Fruit fly (Drosophila melanogaster): Measurements from ENCODE around the gene CG2750.

The CG2750 gene

dm6 chrX:12075569-12075968 lies 31.4 kb upstream of the CG2750 start (continued):
- TF ChIP-seq CG17359 (tag; optimal IDR thresholded peaks at IDR 0.05), result peak; percentile 10
- TF ChIP-seq CG7839 (tag; optimal IDR thresholded peaks at IDR 0.05), result peak; percentile 26
- TF ChIP-seq phol (tag; optimal IDR thresholded peaks at IDR 0.05), result peak; percentile 38
- no peak for TF ChIP-seq CG3726 (GFP tag; IDR thresholded peaks at IDR 0.05)
- TF ChIP-seq Sox102F (GFP tag; optimal IDR thresholded peaks at IDR 0.05), result peak; percentile 18
- TF ChIP-seq CG1603 (tag; optimal IDR thresholded peaks at IDR 0.05), result peak; percentile 40
- peak; percentile 75 for TF ChIP-seq sens (GFP tag)
- peak; percentile 7 for TF ChIP-seq CG2678 (tag; optimal IDR thresholded peaks at IDR 0.05)
- 0 out of 2 replicates have a peak, but pooled peaks have one; percentile 28 for TF ChIP-seq CG17328 (GFP tag; IDR thresholded peaks at IDR 0.05)
- TF ChIP-seq Elba2 (GFP tag; optimal IDR thresholded peaks at IDR 0.05), result no peak
- TF ChIP-seq dpn (GFP tag; optimal IDR thresholded peaks at IDR 0.05), result peak in 1 of 2 experiments; percentile 4
- peak; percentile 11 for TF ChIP-seq Chrac-16 (GFP tag; optimal IDR thresholded peaks at IDR 0.05)
- no peak for TF ChIP-seq CHES-1-like (GFP tag; optimal IDR thresholded peaks at IDR 0.05)
- TF ChIP-seq schlank (tag; optimal IDR thresholded peaks at IDR 0.05), result no peak
- TF ChIP-seq en (GFP tag; optimal IDR thresholded peaks at IDR 0.05), result no peak
- peak; percentile 40 for TF ChIP-seq gem (tag; optimal IDR thresholded peaks at IDR 0.05)
- TF ChIP-seq Optix (GFP tag; IDR thresholded peaks at IDR 0.05), result 0 out of 3 replicates have a peak, but pooled peaks have one; percentile 38
- no peak for TF ChIP-seq CG16815 (GFP tag; optimal IDR thresholded peaks at IDR 0.05)
- TF ChIP-seq bcd (GFP tag; optimal IDR thresholded peaks at IDR 0.05), result peak; percentile 4
- TF ChIP-seq Blimp-1 (GFP tag; optimal IDR thresholded peaks at IDR 0.05), result peak; percentile 12
- peak; percentile 15; the same call in 1 of the 2 replicates for TF ChIP-seq vvl (GFP tag; IDR thresholded peaks at IDR 0.05)
- TF ChIP-seq Ets65A (GFP tag), result peak; percentile 78
- peak; percentile 33 for TF ChIP-seq CG11504 (tag; optimal IDR thresholded peaks at IDR 0.05)
- TF ChIP-seq chif (GFP tag; optimal IDR thresholded peaks at IDR 0.05), result peak in 1 of 2 experiments; percentile 15

DNA sequence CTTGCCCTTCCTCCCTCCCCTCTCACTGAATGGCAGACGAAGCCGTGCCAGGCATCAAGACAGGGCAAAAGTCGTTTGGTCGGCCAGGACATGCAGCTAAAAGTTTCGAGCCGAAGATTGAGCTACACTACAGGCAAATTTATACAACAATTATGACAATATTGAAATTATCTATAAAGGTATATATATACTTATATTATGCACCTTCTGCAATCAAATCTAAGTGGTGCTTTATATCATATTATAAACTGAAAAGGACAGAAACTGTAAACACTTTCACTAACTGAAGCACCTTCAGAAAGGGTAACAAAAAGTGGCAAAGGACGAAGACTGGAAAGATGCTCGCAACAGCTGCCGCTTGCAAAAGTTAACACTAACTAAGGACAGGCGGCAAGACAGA lies 30.8 kb upstream of the CG2750 start:
- TF ChIP-seq tup (GFP tag; optimal IDR thresholded peaks at IDR 0.05) (no peak), sisA (GFP tag; IDR thresholded peaks at IDR 0.05) (0 out of 2 replicates have a peak, but pooled peaks have one; percentile 5), seq (GFP tag; IDR thresholded peaks at IDR 0.05) (no peak), vvl (GFP tag; IDR thresholded peaks at IDR 0.05) (no peak), CG11560 (tag; IDR thresholded peaks at IDR 0.05) (no peak), Dek (tag; optimal IDR thresholded peaks at IDR 0.05) (no peak), slbo (GFP tag; IDR thresholded peaks at IDR 0.05) (0 out of 2 replicates have a peak, but pooled peaks have one; percentile 22), B-H1 (GFP tag; IDR thresholded peaks at IDR 0.05) (no peak), phol (tag; optimal IDR thresholded peaks at IDR 0.05) (peak; percentile 26), CG18764 (GFP tag; optimal IDR thresholded peaks at IDR 0.05) (no peak), stc (GFP tag; IDR thresholded peaks at IDR 0.05) (no peak), Dip2 (GFP tag; IDR thresholded peaks at IDR 0.05) (no peak), TFAM (GFP tag; optimal IDR thresholded peaks at IDR 0.05) (no peak), wor (GFP tag; IDR thresholded peaks at IDR 0.05) (no peak), Elba2 (GFP tag; optimal IDR thresholded peaks at IDR 0.05) (no peak), CG12391 (tag; optimal IDR thresholded peaks at IDR 0.05) (peak; percentile 18), CG10321 (GFP tag; IDR thresholded peaks at IDR 0.05) (no peak), Dfd (GFP tag; optimal IDR thresholded peaks at IDR 0.05) (no peak), pfk (GFP tag; optimal IDR thresholded peaks at IDR 0.05) (no peak), fd96Cb (tag; optimal IDR thresholded peaks at IDR 0.05) (peak; percentile 6), cwo (GFP tag; optimal IDR thresholded peaks at IDR 0.05) (no peak), Hand (GFP tag; optimal IDR thresholded peaks at IDR 0.05) (no peak), CG10565 (GFP tag; optimal IDR thresholded peaks at IDR 0.05) (no peak), CoRest (tag; optimal IDR thresholded peaks at IDR 0.05) (peak; percentile 22), CG18262 (tag; optimal IDR thresholded peaks at IDR 0.05) (peak; percentile 23), grau (tag; optimal IDR thresholded peaks at IDR 0.05) (peak; percentile 37), sim (GFP tag; IDR thresholded peaks at IDR 0.05) (no peak), CG33213 (GFP tag; optimal IDR thresholded peaks at IDR 0.05) (no peak), lilli (GFP tag; optimal IDR thresholded peaks at IDR 0.05) (no peak), bsh (GFP tag; optimal IDR thresholded peaks at IDR 0.05) (peak in 1 of 2 experiments; percentile 51)

Measured in whole organism, embryonic.